Worm (Caenorhabditis elegans): ENCODE data around the gene ran-3.

ran-3 gene

ce11 chrII:8328820-8329339, 4.0 kb upstream of the ran-3 start, which contains the start of gene hel-1 (continued):
- TF ChIP-seq pag-3 (tag; optimal IDR thresholded peaks at IDR 0.05; ENCODE audit: borderline replicate concordance, insufficient read depth) (no peak), zag-1 (tag; optimal IDR thresholded peaks at IDR 0.05) (peak; percentile 27), snpc-4 (tag; optimal IDR thresholded peaks at IDR 0.05) (no peak), nhr-20 (tag; optimal IDR thresholded peaks at IDR 0.05) (peak; percentile 87), skn-1 (tag; optimal IDR thresholded peaks at IDR 0.05) (peak; percentile 75), fos-1 (tag; optimal IDR thresholded peaks at IDR 0.05) (peak; percentile 25), ceh-90 (tag; optimal IDR thresholded peaks at IDR 0.05) (no peak), grh-1 (GFP tag; IDR thresholded peaks at IDR 0.05) (peak; percentile 55; the same call in 1 of the 2 replicates), nhr-47 (tag; optimal IDR thresholded peaks at IDR 0.05) (peak; percentile 82), nhr-237 (tag; optimal IDR thresholded peaks at IDR 0.05) (peak; percentile 72), nhr-11 (tag; optimal IDR thresholded peaks at IDR 0.05) (peak; percentile 57), lin-13 (GFP tag; optimal IDR thresholded peaks at IDR 0.05) (peak; percentile 89), pqm-1 (tag; optimal IDR thresholded peaks at IDR 0.05) (no peak), pax-3 (tag; optimal IDR thresholded peaks at IDR 0.05) (no peak), mef-2 (tag; optimal IDR thresholded peaks at IDR 0.05) (no peak), nhr-19 (GFP tag; conservative IDR thresholded peaks at IDR 0.05) (peak; percentile 84), dpl-1 (GFP tag; optimal IDR thresholded peaks at IDR 0.05) (peak; percentile 93 to 95 (median 93)), mdl-1 (tag; optimal IDR thresholded peaks at IDR 0.05) (peak in 1 of 2 experiments; percentile 81), jun-1 (tag; optimal IDR thresholded peaks at IDR 0.05) (peak; percentile 55), isw-1 (GFP tag; IDR thresholded peaks at IDR 0.05) (peak; percentile 71), elt-2 (tag; optimal IDR thresholded peaks at IDR 0.05) (peak; percentile 24), fkh-4 (tag; optimal IDR thresholded peaks at IDR 0.05; ENCODE audit: borderline replicate concordance) (peak; percentile 18), unc-130 (tag; optimal IDR thresholded peaks at IDR 0.05) (peak; percentile 65), nhr-85 (tag) (peak; percentile 82), Y116A8C.19 (tag; optimal IDR thresholded peaks at IDR 0.05; ENCODE audit: borderline replicate concordance) (no peak), snu-23 (GFP tag; optimal IDR thresholded peaks at IDR 0.05) (peak; percentile 88), ceh-8 (GFP tag; optimal IDR thresholded peaks at IDR 0.05) (peak; percentile 40), aly-2 (tag; optimal IDR thresholded peaks at IDR 0.05) (peak; percentile 52)

- TF ChIP-seq ama-1 (optimal IDR thresholded peaks at IDR 0.05) (no peak), swsn-7 (tag; optimal IDR thresholded peaks at IDR 0.05) (no peak), skn-1 (tag; optimal IDR thresholded peaks at IDR 0.05) (no peak), zip-4 (GFP tag; optimal IDR thresholded peaks at IDR 0.05) (no peak), nhr-84 (tag; optimal IDR thresholded peaks at IDR 0.05) (no peak), nhr-90 (tag; optimal IDR thresholded peaks at IDR 0.05; ENCODE audit: poor library complexity) (no peak), nhr-20 (tag; optimal IDR thresholded peaks at IDR 0.05) (no peak), nhr-19 (GFP tag; conservative IDR thresholded peaks at IDR 0.05) (no peak), unc-62 (GFP tag; optimal IDR thresholded peaks at IDR 0.05) (no peak), ceh-90 (tag; optimal IDR thresholded peaks at IDR 0.05) (no peak), pqm-1 (tag; optimal IDR thresholded peaks at IDR 0.05) (no peak), sup-37 (GFP tag; optimal IDR thresholded peaks at IDR 0.05) (no peak), lsy-2 (tag; optimal IDR thresholded peaks at IDR 0.05) (no peak)
These were observed 2.6 kb upstream of the ran-3 start for ce11 chrII:8327450-8327849.

ce11 chrII:8326228-8326960, 1.5 kb upstream of the ran-3 start:
- TF ChIP-seq elt-2 (tag; optimal IDR thresholded peaks at IDR 0.05) (no peak), nhr-47 (tag; optimal IDR thresholded peaks at IDR 0.05) (peak; percentile 5), ceh-90 (tag; optimal IDR thresholded peaks at IDR 0.05) (no peak)
